Fruit fly (Drosophila melanogaster): Measurements from ENCODE around the gene Cep135.

Cep135 gene

DNA sequence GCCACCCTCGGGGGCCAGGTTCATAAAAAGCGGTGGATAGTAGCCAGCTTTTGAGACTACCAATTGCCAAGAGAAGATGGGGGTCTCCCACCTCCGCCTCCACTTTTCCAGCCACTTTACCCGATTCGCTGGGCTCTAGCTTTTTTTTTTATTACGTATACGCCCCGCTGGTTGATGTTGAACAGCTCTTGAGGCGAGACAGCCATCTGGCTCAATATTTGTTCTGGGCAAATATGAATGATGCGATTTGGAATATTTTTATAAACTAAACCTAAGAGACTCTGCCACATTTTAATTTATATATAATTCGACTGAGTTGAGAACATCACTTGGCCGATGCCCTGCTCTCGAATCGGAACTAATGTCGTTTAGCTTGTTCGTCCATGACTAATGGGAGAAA is 33.5 kb downstream of the Cep135 start:
- no peak for TF ChIP-seq CG17801 (GFP tag; optimal IDR thresholded peaks at IDR 0.05; ENCODE audit: partially characterized antibody)

DNA sequence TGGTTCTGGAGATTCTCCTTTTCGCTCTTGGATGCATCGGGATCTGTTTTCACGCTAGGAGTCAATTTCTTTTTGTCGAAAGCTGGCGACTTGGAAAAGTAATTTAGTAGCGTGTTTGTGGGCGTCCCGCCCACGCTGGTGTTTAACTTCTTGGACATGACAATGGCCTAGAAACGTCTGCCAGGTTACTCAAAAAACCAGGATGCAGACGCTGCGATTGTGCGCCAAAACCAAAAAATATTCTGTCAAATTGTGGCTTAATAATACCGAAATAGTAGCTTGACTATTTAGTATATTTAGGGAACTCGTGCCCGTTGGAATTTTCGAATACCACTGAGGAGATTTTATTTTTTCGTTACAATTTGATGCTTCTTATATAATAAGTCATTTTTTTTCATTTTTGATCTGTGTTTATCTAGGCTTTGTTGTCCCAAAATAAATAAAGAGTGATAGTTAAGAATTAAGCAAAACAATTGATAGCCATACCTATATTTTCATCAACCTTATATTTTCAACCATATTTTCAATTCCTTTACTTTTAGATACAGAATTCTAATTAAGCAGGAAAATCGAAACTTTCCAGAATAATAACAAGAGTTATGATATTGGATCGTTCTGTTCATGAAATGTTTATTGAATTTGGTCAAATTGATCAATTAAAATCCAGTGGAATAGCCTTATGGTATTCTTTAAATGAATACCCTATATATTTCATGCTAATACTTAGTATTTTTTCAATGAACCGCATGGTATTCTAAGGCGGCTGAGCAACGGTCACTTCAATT is 42.0 kb downstream of the Cep135 start, which contains the start of the genes Msh6 and Prp31:
Msh6 (minus strand) TSS at position 233 of the 785 bp plus-strand sequence.
Prp31 (plus strand) TSS at position 771 of the 785 bp plus-strand sequence.
- TF ChIP-seq CG17801 (GFP tag; optimal IDR thresholded peaks at IDR 0.05; ENCODE audit: partially characterized antibody): peak; percentile 32

DNA sequence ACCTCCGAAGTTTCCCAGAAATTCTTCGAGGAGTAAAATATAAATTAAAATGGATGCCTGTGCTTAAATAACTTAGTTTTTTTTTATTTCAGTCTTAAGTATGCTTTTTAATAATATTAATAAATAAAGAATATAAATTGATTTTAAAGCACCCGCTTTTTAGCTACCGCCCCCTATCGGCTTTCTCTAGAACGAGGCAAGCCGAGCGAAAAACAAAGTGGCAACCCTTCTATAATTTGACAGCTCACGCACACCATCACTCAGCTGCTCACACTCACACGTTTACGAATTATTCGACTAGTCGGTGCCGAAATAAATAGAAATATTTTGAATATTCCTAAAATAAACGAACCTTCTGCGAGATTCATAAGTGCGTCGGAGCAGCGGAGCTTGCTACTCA is 45.0 kb downstream of the Cep135 start, which contains the start of gene CG6878:
CG6878 (plus strand) TSS at position 269 of the 400 bp plus-strand sequence.
- TF ChIP-seq CG17801 (GFP tag; optimal IDR thresholded peaks at IDR 0.05; ENCODE audit: partially characterized antibody): peak; percentile 19

DNA sequence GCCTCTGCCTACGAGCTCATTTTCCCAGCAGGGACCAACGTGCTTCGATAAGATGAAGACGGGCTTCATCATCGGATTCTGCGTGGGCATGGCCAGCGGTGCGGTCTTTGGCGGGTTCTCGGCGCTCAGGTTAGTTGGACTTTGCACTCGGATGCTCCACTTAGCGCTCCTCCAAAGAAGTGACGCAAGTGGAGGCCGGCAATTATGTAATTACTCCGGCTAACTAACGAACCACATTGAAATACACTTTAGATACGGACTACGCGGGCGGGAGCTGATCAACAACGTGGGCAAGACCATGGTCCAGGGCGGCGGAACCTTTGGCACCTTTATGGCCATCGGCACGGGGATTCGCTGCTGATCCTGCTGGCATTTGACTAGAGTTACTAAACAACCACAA is 45.5 kb downstream of the Cep135 start:
- TF ChIP-seq CG17801 (GFP tag; optimal IDR thresholded peaks at IDR 0.05; ENCODE audit: partially characterized antibody): no peak

DNA sequence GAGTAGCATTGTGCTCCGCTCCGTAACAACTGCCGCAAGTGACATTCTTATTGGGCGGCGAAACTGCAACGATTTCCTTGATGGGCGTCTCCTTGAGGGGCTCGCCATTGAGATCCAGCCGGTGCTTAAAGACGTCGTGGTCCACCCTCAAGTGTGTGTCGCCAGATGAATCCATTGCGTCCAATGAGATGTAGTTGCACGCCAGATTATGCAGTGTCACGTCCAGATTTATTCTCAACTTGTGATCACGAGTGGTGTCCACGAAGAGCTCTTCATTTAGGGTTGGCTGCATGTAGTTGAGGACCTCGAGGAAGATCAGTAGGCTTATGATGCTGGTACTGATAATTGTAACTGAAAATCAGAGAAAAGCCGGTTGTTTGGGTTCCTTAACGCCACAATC is 46.5 kb downstream of the Cep135 start:
- no peak for TF ChIP-seq CG17801 (GFP tag; optimal IDR thresholded peaks at IDR 0.05; ENCODE audit: partially characterized antibody)

DNA sequence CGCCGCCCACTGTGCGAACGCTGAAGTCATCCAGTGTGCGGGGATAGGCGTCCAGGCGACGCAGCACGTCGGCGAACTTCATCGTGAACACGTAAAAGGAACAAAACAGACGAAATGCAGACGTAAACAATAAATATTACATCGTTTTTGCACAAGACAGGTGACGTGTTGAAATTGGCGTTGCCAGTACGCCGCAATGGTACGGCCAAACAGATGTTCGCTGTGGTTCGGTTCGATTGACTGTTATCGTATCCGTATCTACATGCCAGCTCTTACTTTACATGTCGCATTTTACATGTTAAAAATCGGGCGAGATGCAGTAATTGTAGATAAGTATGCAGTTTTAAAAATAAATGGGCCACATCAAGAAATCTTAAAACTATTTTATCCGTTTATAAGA is 46.9 kb downstream of the Cep135 start, which contains the start of gene CG7011:
CG7011 (minus strand) TSS at position 215 of the 400 bp plus-strand sequence.
- no peak for TF ChIP-seq CG17801 (GFP tag; optimal IDR thresholded peaks at IDR 0.05; ENCODE audit: partially characterized antibody)

DNA sequence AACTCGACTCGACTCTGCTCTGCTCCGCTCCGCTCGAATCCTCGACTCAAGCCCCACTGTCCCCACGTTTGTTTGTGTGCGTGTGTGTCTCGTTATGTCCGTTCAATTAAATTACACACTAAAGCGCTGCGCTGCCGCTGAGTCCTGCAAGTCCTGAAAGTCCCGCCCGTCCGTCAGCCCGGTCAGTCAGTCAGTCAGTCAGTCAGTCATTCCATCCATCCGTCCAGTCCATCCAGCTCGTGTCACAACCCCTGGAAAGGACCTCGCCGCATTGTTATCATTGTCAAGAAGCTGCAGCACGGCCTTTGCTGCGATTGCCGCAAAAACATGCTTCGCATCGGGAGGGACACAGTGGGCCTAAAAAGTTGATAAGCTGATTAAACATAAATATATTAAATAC is 52.5 kb downstream of the Cep135 start:
- no peak for TF ChIP-seq CG17801 (GFP tag; optimal IDR thresholded peaks at IDR 0.05; ENCODE audit: partially characterized antibody)

DNA sequence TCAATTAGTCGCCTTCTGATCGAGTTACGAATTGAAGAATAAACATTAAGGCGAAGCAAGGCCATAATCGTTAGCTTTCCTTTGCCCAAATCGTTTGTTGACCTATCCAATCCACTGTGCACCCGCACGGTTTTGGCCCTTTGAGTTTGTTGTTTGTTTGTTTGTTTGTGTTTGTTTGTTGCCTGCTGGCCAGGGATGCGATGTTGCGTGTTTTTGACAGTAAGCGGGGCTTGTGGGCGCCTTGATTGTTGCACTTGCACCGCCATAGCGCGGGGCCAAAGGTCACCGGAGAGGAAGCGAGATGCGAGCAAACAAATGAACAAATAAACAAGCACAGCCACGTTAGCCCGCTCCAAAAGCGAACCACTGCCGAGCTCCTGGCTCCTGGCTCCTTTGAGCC is 53.3 kb downstream of the Cep135 start:
- TF ChIP-seq CG17801 (GFP tag; optimal IDR thresholded peaks at IDR 0.05; ENCODE audit: partially characterized antibody): no peak

DNA sequence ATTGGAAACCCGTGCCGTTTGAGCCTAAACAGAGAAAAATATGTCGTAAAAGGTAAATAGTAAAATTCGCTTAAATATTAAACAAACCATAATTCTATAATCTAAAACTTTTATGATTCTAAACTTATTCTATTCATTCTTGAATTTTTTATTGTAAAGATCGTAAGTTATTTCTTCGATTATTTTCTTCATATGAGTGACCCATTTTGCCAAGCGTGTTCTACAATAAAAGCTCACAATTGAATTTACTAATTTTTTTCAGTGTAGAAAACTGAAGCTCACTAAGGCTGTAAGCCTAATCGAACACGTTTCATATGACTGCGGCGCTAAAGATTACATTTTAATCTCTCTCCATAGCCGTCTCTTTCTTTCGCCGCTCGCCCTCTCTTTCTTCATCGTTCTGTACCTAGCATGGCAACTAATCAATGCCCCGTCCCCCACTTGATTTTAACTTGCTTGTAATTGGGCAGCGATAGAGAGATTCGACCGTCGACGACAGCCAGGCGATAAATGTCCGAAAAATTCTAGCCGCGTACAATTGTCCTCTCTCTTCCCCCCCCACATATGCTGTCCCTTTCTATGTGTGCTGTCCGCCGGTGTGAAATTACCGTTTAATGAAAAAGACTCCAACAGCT is 55.3 kb downstream of the Cep135 start:
- no peak for TF ChIP-seq CG17801 (GFP tag; optimal IDR thresholded peaks at IDR 0.05; ENCODE audit: partially characterized antibody)

DNA sequence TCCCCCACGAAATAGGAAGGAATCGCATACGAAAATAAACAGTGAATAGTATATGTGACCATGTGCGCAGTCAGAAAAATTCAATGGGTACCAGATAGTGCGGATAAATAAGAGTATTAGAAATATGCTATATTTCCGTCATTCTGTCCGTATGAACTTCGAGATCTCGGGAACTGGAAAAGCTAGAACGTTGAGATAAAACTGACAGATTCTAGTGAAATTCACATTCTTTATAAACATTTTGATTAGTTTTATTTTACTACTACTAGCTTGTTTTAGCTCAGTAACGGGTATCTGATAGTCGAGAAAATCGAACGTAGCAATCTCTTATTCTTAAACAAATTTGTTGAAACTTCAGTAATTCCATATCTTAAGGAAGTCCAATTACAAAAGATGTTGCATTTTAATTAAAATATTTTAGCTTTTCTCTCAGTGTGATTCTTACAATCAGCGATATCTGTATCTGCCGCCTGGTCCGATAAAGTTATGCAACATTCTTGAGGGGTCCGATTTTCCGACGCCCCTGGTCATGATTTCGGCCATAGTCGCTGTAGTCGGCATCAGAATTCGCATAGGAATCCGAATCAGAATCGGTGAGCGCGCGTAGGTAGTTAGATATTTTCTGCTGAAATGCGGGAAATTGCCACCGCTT is 56.0 kb downstream of the Cep135 start:
- TF ChIP-seq CG17801 (GFP tag; optimal IDR thresholded peaks at IDR 0.05; ENCODE audit: partially characterized antibody): no peak

DNA sequence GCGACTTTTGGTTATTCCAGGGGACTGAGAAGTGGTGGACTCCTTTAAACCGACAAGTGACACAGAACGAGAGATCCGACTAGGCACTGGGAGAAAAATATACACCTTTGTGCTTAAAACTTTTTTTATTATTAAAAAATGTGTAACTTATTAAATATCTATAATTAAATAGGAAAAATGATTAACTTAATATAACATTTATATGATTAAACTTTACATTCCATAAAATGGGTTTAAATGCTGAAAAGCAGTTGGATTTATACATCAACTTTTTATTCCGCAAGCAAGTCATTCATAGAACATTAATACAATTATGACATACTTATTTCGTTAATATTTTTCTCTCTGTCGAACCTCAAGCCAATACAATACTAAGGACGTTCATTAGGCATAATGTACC is 57.5 kb downstream of the Cep135 start:
- no peak for TF ChIP-seq CG17801 (GFP tag; optimal IDR thresholded peaks at IDR 0.05; ENCODE audit: partially characterized antibody)

DNA sequence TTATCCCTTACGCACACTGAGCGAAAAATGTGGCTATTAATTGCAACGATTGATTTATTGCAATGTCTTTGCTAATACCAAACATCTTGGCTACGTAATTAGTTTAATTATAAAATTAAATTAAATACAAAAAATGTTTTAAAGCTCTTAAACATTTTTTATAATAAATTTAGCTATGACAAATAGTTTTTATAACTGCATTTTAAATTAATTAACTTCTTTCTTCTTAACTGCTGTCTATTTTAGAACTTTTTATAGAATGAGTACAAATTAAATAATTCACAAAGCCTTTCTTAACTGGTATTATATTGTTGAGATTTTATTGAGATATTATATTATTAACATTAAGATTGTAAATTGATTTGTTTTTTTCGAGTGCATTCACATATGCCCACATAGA is 58.3 kb downstream of the Cep135 start:
- no peak for TF ChIP-seq CG17801 (GFP tag; optimal IDR thresholded peaks at IDR 0.05; ENCODE audit: partially characterized antibody)

DNA sequence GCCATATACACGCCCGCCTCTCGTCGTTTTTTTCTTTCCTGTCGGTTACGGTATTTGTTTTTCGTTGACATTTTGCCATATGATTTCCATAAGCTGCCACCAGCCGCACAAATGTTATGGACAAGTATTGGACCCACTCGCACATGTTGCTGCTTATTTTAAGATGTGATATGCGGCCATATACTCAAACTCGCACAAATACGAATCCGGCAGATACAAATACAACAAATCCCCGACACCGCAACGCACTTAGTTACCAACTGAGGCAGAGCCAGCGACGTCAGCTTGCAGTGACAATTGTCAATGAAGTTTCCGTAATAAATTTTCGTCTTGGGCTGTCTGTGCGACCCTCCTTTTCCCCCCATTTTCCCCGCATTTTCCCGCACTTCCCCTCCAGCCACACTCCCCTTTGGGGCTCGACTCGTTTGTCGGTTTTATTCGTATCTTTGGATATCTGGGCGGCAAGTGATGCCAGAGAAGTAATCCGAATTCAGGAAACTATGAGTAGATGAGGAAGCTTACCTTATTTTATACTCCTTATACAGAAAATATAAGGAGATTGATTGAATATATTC is 60.2 kb downstream of the Cep135 start:
- no peak for TF ChIP-seq CG17801 (GFP tag; optimal IDR thresholded peaks at IDR 0.05; ENCODE audit: partially characterized antibody)

Data from ovary, adult (tissue).